Worm (Caenorhabditis elegans) whole organism, L4 larva: ENCODE data around the gene stdh-3.

Experiments used
- F49E8.2 ChIP-seq: sonication (generic microtip); optimal IDR thresholded peaks from 2 replicates; lab custom pipeline; 2016; ENCODE audit warnings: missing compliant biosample characterization, mild to moderate bottlenecking, missing genetic modification characterization, borderline replicate concordance
- aha-1 ChIP-seq: fragments of 150-350 bp; peaks from one replicate; lab custom pipeline; 2014; ENCODE audit warnings: missing biosample characterization, missing genetic modification characterization
- aly-2 ChIP-seq: sonication (generic microtip); optimal IDR thresholded peaks from 2 replicates; lab custom pipeline; 2018; ENCODE audit warnings: missing biosample characterization, missing genetic modification characterization
- ces-1 ChIP-seq: fragments of 150-350 bp; sonication (generic microtip); optimal IDR thresholded peaks from 4 replicates; lab custom pipeline; 2014; ENCODE audit warnings: missing biosample characterization, missing genetic modification reagents, missing genetic modification characterization
- egl-27 ChIP-seq: sonication (generic microtip); optimal IDR thresholded peaks from 3 replicates; lab custom pipeline; 2017; ENCODE audit warnings: missing biosample characterization, missing genetic modification reagents, missing genetic modification characterization
- lim-7 ChIP-seq: fragments of 200-800 bp; sonication (Bioruptor generic); IDR thresholded peaks from 2 replicates; pipeline ENCODE4 v1.3.6; 2022; ENCODE audit warnings: missing genetic modification characterization, missing compliant biosample characterization
- lsy-2 ChIP-seq, 2 experiments: fragments of 150-350 bp in 1 of 2; sonication (generic microtip) in 1 of 2; optimal IDR thresholded peaks; 2 replicates each; lab custom pipeline; 2014 to 2017; ENCODE audit warnings: missing biosample characterization in 2 of 2, missing genetic modification characterization in 2 of 2
- nhr-237 ChIP-seq: sonication (generic microtip); optimal IDR thresholded peaks from 2 replicates; lab custom pipeline; 2017; ENCODE audit warnings: missing biosample characterization, missing genetic modification characterization
- skn-1 ChIP-seq: fragments of 150-350 bp; optimal IDR thresholded peaks from 2 replicates; lab custom pipeline; 2014; ENCODE audit warnings: missing biosample characterization, missing genetic modification characterization
- ztf-11 ChIP-seq: fragments of 150-350 bp; optimal IDR thresholded peaks from 2 replicates; lab custom pipeline; 2014; ENCODE audit warnings: missing biosample characterization, missing genetic modification characterization

- no peak for TF ChIP-seq aly-2 (tag; lab: Kevin White, UChicago)
- TF ChIP-seq aha-1 = no peak
- TF ChIP-seq nhr-237 (tag; lab: Kevin White, UChicago) = no peak
- no peak for TF ChIP-seq lsy-2 (tag; optimal IDR thresholded peaks at IDR 0.05; lab: Kevin White, UChicago)
- TF ChIP-seq ces-1 (GFP tag; lab: Kevin White, UChicago) = no peak
- no peak for TF ChIP-seq skn-1 (tag; lab: Kevin White, UChicago)
- no peak for TF ChIP-seq egl-27
- TF ChIP-seq F49E8.2 (tag; lab: Kevin White, UChicago) = no peak
- TF ChIP-seq lim-7 (GFP tag; lab: Robert Waterston, UW) = no peak
- TF ChIP-seq ztf-11 (tag; lab: Kevin White, UChicago) = no peak
Observed at ce11 chrV:13880163-13880562, 24.2 kb upstream of the stdh-3 start.
